Worm (Caenorhabditis elegans) whole organism, L3 larva: ENCODE measurements around the gene sre-2.

Source experiments
- elt-2 ChIP-seq: sonication (generic microtip); optimal IDR thresholded peaks from 2 replicates; lab custom pipeline; 2016; ENCODE audit warnings: missing genetic modification reagents, mild to moderate bottlenecking, missing genetic modification characterization, missing compliant biosample characterization
- nhr-11 ChIP-seq: fragments of 150-350 bp; optimal IDR thresholded peaks from 2 replicates; lab custom pipeline; 2014; ENCODE audit warnings: missing biosample characterization, missing genetic modification characterization
- tbx-2 ChIP-seq: sonication (generic microtip); optimal IDR thresholded peaks from 2 replicates; lab custom pipeline; 2016; ENCODE audit warnings: mild to moderate bottlenecking, missing genetic modification characterization, missing compliant biosample characterization
- ztf-11 ChIP-seq: fragments of 150-350 bp; optimal IDR thresholded peaks from 2 replicates; lab custom pipeline; 2014; ENCODE audit warnings: missing biosample characterization, missing genetic modification characterization

ce11 chrII:8065985-8066384 is 36.0 kb downstream of the sre-2 start, which contains the start of gene pdha-1:
- TF ChIP-seq elt-2 (tag; lab: Kevin White, UChicago) (no peak), ztf-11 (tag; lab: Kevin White, UChicago) (no peak), nhr-11 (tag; lab: Kevin White, UChicago) (no peak), tbx-2 (tag; lab: Kevin White, UChicago) (no peak)
